Fruit fly (Drosophila melanogaster) whole organism, wandering third instar larva: Measurements from ENCODE around the gene CG17738.

Source experiments
- Abd-B ChIP-seq: fragments of >200 bp; optimal IDR thresholded peaks from 2 replicates; lab custom pipeline; 2017; ENCODE audit warnings: missing biosample characterization, missing genetic modification characterization
- CG9705 ChIP-seq: fragments of 200-800 bp; sonication (Bioruptor generic); optimal IDR thresholded peaks from 2 replicates; lab custom pipeline; 2018; ENCODE audit warnings: missing biosample characterization, mild to moderate bottlenecking, missing genetic modification characterization
- Mio ChIP-seq: sonication (Bioruptor generic); optimal IDR thresholded peaks from 2 replicates; lab custom pipeline; 2016; ENCODE audit warnings: missing biosample characterization, missing genetic modification characterization

DNA sequence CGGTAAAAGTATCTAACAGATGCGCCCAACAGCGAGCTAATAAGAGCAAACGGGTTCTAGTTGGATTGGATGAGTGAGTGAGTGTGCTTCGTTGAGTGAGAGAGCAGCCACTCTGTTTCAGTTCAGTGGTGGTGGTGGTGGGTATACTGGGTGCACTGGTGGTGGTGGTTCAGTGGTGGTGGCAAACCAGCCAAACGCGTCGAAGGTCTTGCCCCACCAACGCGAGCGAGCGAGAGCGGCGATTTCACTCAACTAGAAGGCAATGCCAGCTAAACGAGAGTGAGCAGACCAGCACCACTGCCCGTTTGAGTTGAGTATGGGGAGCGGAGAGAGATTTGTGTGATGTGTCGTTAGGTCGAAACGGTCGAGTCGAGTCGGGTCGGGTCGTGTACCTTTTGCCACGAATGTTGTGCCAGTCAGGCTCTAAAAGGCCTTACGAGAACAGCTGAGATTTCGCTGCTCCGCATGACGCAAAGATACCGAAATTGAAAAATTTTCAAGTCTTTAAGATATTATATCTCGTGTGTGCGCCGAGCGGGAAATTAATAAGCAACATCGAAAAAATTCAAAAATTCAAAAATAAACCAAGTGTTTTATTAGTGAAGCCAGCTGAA lies 10.1 kb downstream of the CG17738 start:
- no peak for TF ChIP-seq Mio (GFP tag; lab: Kevin White, UChicago)
- TF ChIP-seq CG9705 (GFP tag; lab: Kevin White, UChicago) = no peak
- TF ChIP-seq Abd-B (GFP tag; lab: Kevin White, UChicago) = no peak
